In the genomic region with DNA sequence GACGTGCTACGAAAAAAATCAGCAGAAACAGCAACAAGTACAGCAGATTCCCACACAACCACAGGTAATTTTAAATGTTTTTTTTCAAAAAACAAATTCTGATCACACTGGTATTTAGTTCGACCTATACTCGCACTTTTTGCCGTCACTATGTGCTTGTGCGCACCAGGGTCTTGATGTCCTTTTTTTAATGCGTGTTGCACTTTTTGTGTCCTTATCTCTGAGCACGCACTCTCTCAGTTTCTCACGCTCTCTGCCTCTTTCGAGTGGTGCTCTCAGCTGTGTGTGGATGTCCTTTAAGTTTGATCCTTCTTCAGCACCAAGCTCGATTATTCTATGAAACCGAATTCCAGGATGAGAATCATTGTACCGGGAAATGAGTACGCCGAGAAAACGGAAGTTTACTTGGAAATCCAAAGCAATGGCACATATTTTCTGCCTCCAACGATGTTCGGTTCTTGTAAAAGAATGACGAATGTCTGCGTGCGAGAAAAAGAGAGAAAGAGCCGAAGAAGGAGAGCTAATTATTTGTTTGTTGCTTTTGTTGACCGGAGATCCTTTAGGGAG, we compare ENCODE assay signal across 5 worm cellular contexts.
TF ChIP-seq lines count a peak whose summit lies in the region.

No protein-coding gene starts in this region.

TF ChIP-seq in whole organism, L1 larva, 84 proteins besides CTCF, POLR2A, EP300 and RAD21 (continued from another document and continues in another):
- no peak for TF ChIP-seq sox-4 (tag; optimal IDR thresholded peaks at IDR 0.05; lab: Kevin White, UChicago)
- peak; percentile 44 for TF ChIP-seq mep-1 (tag; optimal IDR thresholded peaks at IDR 0.05; lab: Kevin White, UChicago)
- peak; percentile 69 for TF ChIP-seq nhr-71 (tag; optimal IDR thresholded peaks at IDR 0.05; lab: Kevin White, UChicago)
- no peak for TF ChIP-seq F16B12.6 (tag; optimal IDR thresholded peaks at IDR 0.05; lab: Kevin White, UChicago)
- no peak for TF ChIP-seq egl-27 (tag; optimal IDR thresholded peaks at IDR 0.05; lab: Kevin White, UChicago)
- TF ChIP-seq nhr-20 (tag; optimal IDR thresholded peaks at IDR 0.05; lab: Kevin White, UChicago), result no peak
- peak; percentile 59 for TF ChIP-seq lin-14 (GFP tag; optimal IDR thresholded peaks at IDR 0.05; lab: Kevin White, UChicago)
- TF ChIP-seq tbx-2 (tag; optimal IDR thresholded peaks at IDR 0.05; lab: Kevin White, UChicago), result no peak
- TF ChIP-seq lin-35 (GFP tag; optimal IDR thresholded peaks at IDR 0.05; lab: Kevin White, UChicago), result peak in 1 of 2 experiments; percentile 14
- no peak for TF ChIP-seq grh-1 (GFP tag; IDR thresholded peaks at IDR 0.05; lab: Robert Waterston, UW)
- no peak for TF ChIP-seq nhr-76 (tag; optimal IDR thresholded peaks at IDR 0.05; lab: Kevin White, UChicago)
- TF ChIP-seq pax-3 (tag; optimal IDR thresholded peaks at IDR 0.05; lab: Kevin White, UChicago), result peak; percentile 51
- peak; percentile 35 for TF ChIP-seq dsc-1 (tag; optimal IDR thresholded peaks at IDR 0.05; lab: Kevin White, UChicago)
- TF ChIP-seq irx-1 (tag; optimal IDR thresholded peaks at IDR 0.05; lab: Kevin White, UChicago), result no peak
- no peak for TF ChIP-seq nhr-19 (GFP tag; conservative IDR thresholded peaks at IDR 0.05; lab: Robert Waterston, UW)
- 0 out of 2 replicates have a peak, but pooled peaks have one; percentile 8 for TF ChIP-seq ceh-88 (GFP tag; IDR thresholded peaks at IDR 0.05; lab: Robert Waterston, UW)
- TF ChIP-seq pag-3 (tag; optimal IDR thresholded peaks at IDR 0.05; lab: Kevin White, UChicago; ENCODE audit: borderline replicate concordance, insufficient read depth), result no peak
- no peak for TF ChIP-seq fkh-10 (GFP tag; optimal IDR thresholded peaks at IDR 0.05; lab: Kevin White, UChicago)
- no peak for TF ChIP-seq unc-98 (GFP tag; IDR thresholded peaks at IDR 0.05; lab: Robert Waterston, UW)
- TF ChIP-seq pqm-1 (tag; optimal IDR thresholded peaks at IDR 0.05; lab: Kevin White, UChicago), result no peak
- no peak for TF ChIP-seq alr-1 (tag; optimal IDR thresholded peaks at IDR 0.05; lab: Kevin White, UChicago; ENCODE audit: borderline replicate concordance)
- TF ChIP-seq elt-3 (tag; optimal IDR thresholded peaks at IDR 0.05; lab: Kevin White, UChicago), result no peak
- TF ChIP-seq fkh-8 (tag; optimal IDR thresholded peaks at IDR 0.05; lab: Kevin White, UChicago), result peak; percentile 92
- no peak for TF ChIP-seq efl-1 (optimal IDR thresholded peaks at IDR 0.05; lab: Kevin White, UChicago)
- TF ChIP-seq efl-1 (GFP tag; optimal IDR thresholded peaks at IDR 0.05 in 1 of 2; lab: Kevin White, UChicago), result no peak

TF ChIP-seq in whole organism, L2 larva, 48 proteins besides CTCF, POLR2A, EP300 and RAD21 (continued from another document):
- TF ChIP-seq mdl-1 (tag; optimal IDR thresholded peaks at IDR 0.05; lab: Kevin White, UChicago), result no peak
- no peak for TF ChIP-seq dmd-4 (tag; optimal IDR thresholded peaks at IDR 0.05; lab: Kevin White, UChicago)
- TF ChIP-seq skn-1 (tag; optimal IDR thresholded peaks at IDR 0.05; lab: Kevin White, UChicago), result no peak
- TF ChIP-seq zag-1 (tag; optimal IDR thresholded peaks at IDR 0.05; lab: Kevin White, UChicago), result peak; percentile 19
- TF ChIP-seq lsy-2 (tag; optimal IDR thresholded peaks at IDR 0.05; lab: Kevin White, UChicago), result peak in 1 of 2 experiments; percentile 30
- TF ChIP-seq nhr-10 (tag; optimal IDR thresholded peaks at IDR 0.05; lab: Kevin White, UChicago), result no peak
- TF ChIP-seq crh-2 (tag; optimal IDR thresholded peaks at IDR 0.05; lab: Kevin White, UChicago), result no peak
- no peak for TF ChIP-seq ZK546.5 (tag; optimal IDR thresholded peaks at IDR 0.05; lab: Kevin White, UChicago)
- TF ChIP-seq ama-1 (optimal IDR thresholded peaks at IDR 0.05; lab: Kevin White, UChicago), result no peak
- TF ChIP-seq nhr-129 (tag; optimal IDR thresholded peaks at IDR 0.05; lab: Kevin White, UChicago), result peak; percentile 17

TF ChIP-seq in whole organism, L3 larva, 47 proteins besides CTCF, POLR2A, EP300 and RAD21 (continued from another document):
- TF ChIP-seq unc-39 (tag; optimal IDR thresholded peaks at IDR 0.05; lab: Kevin White, UChicago), result no peak
- no peak for TF ChIP-seq R02D3.7 (tag; optimal IDR thresholded peaks at IDR 0.05; lab: Kevin White, UChicago)
- no peak for TF ChIP-seq nhr-43 (tag; optimal IDR thresholded peaks at IDR 0.05; lab: Kevin White, UChicago; ENCODE audit: poor library complexity, severe bottlenecking)
- TF ChIP-seq nhr-12 (tag; optimal IDR thresholded peaks at IDR 0.05; lab: Kevin White, UChicago), result no peak
- no peak for TF ChIP-seq daf-12 (tag; optimal IDR thresholded peaks at IDR 0.05; lab: Kevin White, UChicago)
- peak; percentile 41 for TF ChIP-seq nfya-1 (tag; optimal IDR thresholded peaks at IDR 0.05; lab: Kevin White, UChicago; ENCODE audit: insufficient read depth)

TF ChIP-seq in whole organism, L4 larva, 104 proteins besides CTCF, POLR2A, EP300 and RAD21 (continued from another document):
- no peak for TF ChIP-seq F44E2.7 (GFP tag; IDR thresholded peaks at IDR 0.05; lab: Robert Waterston, UW)
- no peak for TF ChIP-seq vab-7 (GFP tag; IDR thresholded peaks at IDR 0.05; lab: Robert Waterston, UW)
- TF ChIP-seq pqm-1 (tag; optimal IDR thresholded peaks at IDR 0.05; lab: Kevin White, UChicago), result peak; percentile 68
- peak; percentile 49 for TF ChIP-seq nhr-11 (tag; optimal IDR thresholded peaks at IDR 0.05; lab: Kevin White, UChicago)
- TF ChIP-seq arid-1 (GFP tag; conservative IDR thresholded peaks at IDR 0.05; lab: Robert Waterston, UW), result no peak
- no peak for TF ChIP-seq daf-8 (GFP tag; IDR thresholded peaks at IDR 0.05; lab: Robert Waterston, UW)
- peak; percentile 35 for TF ChIP-seq dve-1 (tag; optimal IDR thresholded peaks at IDR 0.05; lab: Kevin White, UChicago; ENCODE audit: insufficient read depth)
- peak; percentile 27 for TF ChIP-seq hlh-11 (tag; optimal IDR thresholded peaks at IDR 0.05; lab: Kevin White, UChicago)
- no peak for TF ChIP-seq zip-2 (tag; optimal IDR thresholded peaks at IDR 0.05; lab: Kevin White, UChicago)
- TF ChIP-seq ctbp-1 (GFP tag; IDR thresholded peaks at IDR 0.05; lab: Robert Waterston, UW), result 0 out of 2 replicates have a peak, but pooled peaks have one; percentile 19
- TF ChIP-seq tra-1 (GFP tag; IDR thresholded peaks at IDR 0.05; lab: Robert Waterston, UW), result no peak
- TF ChIP-seq nhr-48 (tag; optimal IDR thresholded peaks at IDR 0.05; lab: Kevin White, UChicago), result peak; percentile 14
- peak in 1 of 2 experiments; percentile 14 for TF ChIP-seq lsy-2 (tag; optimal IDR thresholded peaks at IDR 0.05; lab: Kevin White, UChicago)
- no peak for TF ChIP-seq daf-16 (GFP tag; optimal IDR thresholded peaks at IDR 0.05; lab: Kevin White, UChicago)
- peak; percentile 11 for TF ChIP-seq daf-16 (tag; optimal IDR thresholded peaks at IDR 0.05; lab: Kevin White, UChicago)

TF ChIP-seq in whole organism, young adult, 124 proteins besides CTCF, POLR2A, EP300 and RAD21 (continued from another document):
- TF ChIP-seq ZK185.1 (tag; optimal IDR thresholded peaks at IDR 0.05; lab: Kevin White, UChicago; ENCODE audit: poor library complexity, severe bottlenecking) (no peak), zfh-2 (GFP tag; conservative IDR thresholded peaks at IDR 0.05; lab: Robert Waterston, UW) (0 out of 2 replicates have a peak, but pooled peaks have one; percentile 7), F23B12.7 (tag; optimal IDR thresholded peaks at IDR 0.05; lab: Kevin White, UChicago; ENCODE audit: insufficient read depth) (no peak), F49E8.2 (tag; optimal IDR thresholded peaks at IDR 0.05; lab: Kevin White, UChicago; ENCODE audit: insufficient read depth) (no peak), F33H1.4 (GFP tag; IDR thresholded peaks at IDR 0.05; lab: Robert Waterston, UW) (no peak), nfyb-1 (GFP tag; IDR thresholded peaks at IDR 0.05; lab: Robert Waterston, UW) (0 out of 2 replicates have a peak, but pooled peaks have one; percentile 30)
TF ChIP-seq in whole organism, young adult: peak in this region for 7.
